Fruit fly (Drosophila melanogaster) whole organism, embryonic: ENCODE results near the gene CG18662.

Experiments used
- Bgb ChIP-seq: fragments of 200-800 bp; sonication (Bioruptor generic); IDR thresholded peaks from 2 replicates; pipeline ENCODE4 v1.3.6; 2022; ENCODE audit warnings: missing biosample characterization, missing genetic modification characterization; ENCODE audit not compliant: partially characterized antibody
- BtbVII ChIP-seq: fragments of 200-800 bp; sonication (Bioruptor generic); optimal IDR thresholded peaks from 3 replicates; lab custom pipeline; 2017; ENCODE audit warnings: missing biosample characterization, mild to moderate bottlenecking, missing genetic modification characterization
- CG11456 ChIP-seq: fragments of 200-800 bp; sonication (Bioruptor generic); IDR thresholded peaks from 3 replicates; pipeline ENCODE4 v1.3.6; 2022; ENCODE audit warnings: missing biosample characterization, missing genetic modification characterization
- CG11504 ChIP-seq: fragments of 200-800 bp; sonication (Bioruptor generic); optimal IDR thresholded peaks from 3 replicates; lab custom pipeline; 2019; ENCODE audit warnings: missing biosample characterization, mild to moderate bottlenecking, missing genetic modification characterization, moderate library complexity
- CG11723 ChIP-seq: fragments of 200-800 bp; sonication (Bioruptor generic); optimal IDR thresholded peaks from 2 replicates; lab custom pipeline; 2017; ENCODE audit warnings: missing biosample characterization, mild to moderate bottlenecking, missing genetic modification characterization
- CG13287 ChIP-seq: fragments of 200-800 bp; sonication (Bioruptor generic); IDR thresholded peaks from 2 replicates; pipeline ENCODE4 v1.3.6; 2022; ENCODE audit warnings: missing biosample characterization, missing genetic modification characterization; ENCODE audit not compliant: partially characterized antibody
- CG13775 ChIP-seq: fragments of 200-800 bp; sonication (Bioruptor generic); optimal IDR thresholded peaks from 3 replicates; lab custom pipeline; 2017; ENCODE audit warnings: missing biosample characterization, mild to moderate bottlenecking, missing genetic modification characterization
- CG15011 ChIP-seq: fragments of 200-800 bp; sonication (Bioruptor generic); optimal IDR thresholded peaks from 3 replicates; lab custom pipeline; 2018; ENCODE audit warnings: missing biosample characterization, mild to moderate bottlenecking, missing genetic modification characterization
- CG15479 ChIP-seq: fragments of 200-800 bp; sonication (Bioruptor generic); optimal IDR thresholded peaks from 3 replicates; lab custom pipeline; 2019; ENCODE audit warnings: missing biosample characterization, mild to moderate bottlenecking, missing genetic modification characterization, moderate library complexity
- CG17186 ChIP-seq: fragments of 200-800 bp; sonication (Bioruptor generic); optimal IDR thresholded peaks from 3 replicates; lab custom pipeline; 2017; ENCODE audit warnings: missing biosample characterization, missing genetic modification reagents, missing genetic modification characterization
- CG2712 ChIP-seq: fragments of 200-800 bp; optimal IDR thresholded peaks from 3 replicates; lab custom pipeline; 2019; ENCODE audit warnings: missing biosample characterization, mild to moderate bottlenecking, missing genetic modification characterization, moderate library complexity
- CG32772 ChIP-seq: fragments of 200-800 bp; sonication (Bioruptor generic); IDR thresholded peaks from 2 replicates; pipeline ENCODE4 v1.3.6; 2022; ENCODE audit warnings: missing biosample characterization, missing genetic modification characterization
- CG3838 ChIP-seq: fragments of 200-800 bp; sonication (Bioruptor generic); optimal IDR thresholded peaks from 3 replicates; lab custom pipeline; 2016; ENCODE audit warnings: missing biosample characterization, missing genetic modification characterization
- CG4730 ChIP-seq: fragments of 200-800 bp; sonication (Bioruptor generic); IDR thresholded peaks from 2 replicates; pipeline ENCODE4 v1.3.6; 2022; ENCODE audit warnings: missing biosample characterization, missing genetic modification characterization
- CG7372 ChIP-seq: fragments of 200-800 bp; sonication (Bioruptor generic); IDR thresholded peaks from 2 replicates; pipeline ENCODE4 v1.3.6; 2022; ENCODE audit warnings: missing biosample characterization, missing genetic modification characterization
- CG8290 ChIP-seq, 3 experiments: fragments of 200-800 bp; sonication (Bioruptor generic); optimal IDR thresholded peaks; 2 replicates each; lab custom pipeline; 2016 to 2019; ENCODE audit warnings: missing biosample characterization in 3 of 3, missing genetic modification characterization in 3 of 3, mild to moderate bottlenecking in 2 of 3, moderate library complexity in 1 of 3
- CG8944 ChIP-seq: fragments of 200-800 bp; sonication (Bioruptor generic); optimal IDR thresholded peaks from 3 replicates; lab custom pipeline; 2016; ENCODE audit warnings: missing biosample characterization, missing genetic modification characterization
- CHES-1-like ChIP-seq: fragments of 200-800 bp; sonication (Bioruptor generic); optimal IDR thresholded peaks from 2 replicates; lab custom pipeline; 2016; ENCODE audit warnings: missing biosample characterization, missing genetic modification characterization
- Chrac-16 ChIP-seq: fragments of 200-800 bp; sonication (Bioruptor generic); optimal IDR thresholded peaks from 3 replicates; lab custom pipeline; 2016; ENCODE audit warnings: missing biosample characterization, missing genetic modification characterization
- CrebB ChIP-seq: fragments of 200-800 bp; sonication (Bioruptor generic); optimal IDR thresholded peaks from 3 replicates; lab custom pipeline; 2018; ENCODE audit warnings: missing biosample characterization, mild to moderate bottlenecking, missing genetic modification characterization
- Elba2 ChIP-seq: fragments of 200-800 bp; sonication (Bioruptor generic); optimal IDR thresholded peaks from 3 replicates; lab custom pipeline; 2016; ENCODE audit warnings: missing biosample characterization, missing genetic modification characterization
- GATAe ChIP-seq: fragments of 200-800 bp; sonication (Bioruptor generic); conservative IDR thresholded peaks from 2 replicates; pipeline ENCODE4 v1.3.6; 2022; ENCODE audit warnings: missing biosample characterization, missing genetic modification characterization
- Hr78 ChIP-seq, 2 experiments: fragments of 200-800 bp in 1 of 2; fragments of >200 bp in 1 of 2; sonication (Bioruptor generic) in 1 of 2; optimal IDR thresholded peaks; 2 replicates each; lab custom pipeline; 2017 to 2019; ENCODE audit warnings: missing biosample characterization in 2 of 2, missing genetic modification characterization in 2 of 2, mild to moderate bottlenecking in 1 of 2, moderate library complexity in 1 of 2
- Hsf ChIP-seq: fragments of 200-800 bp; sonication (Bioruptor generic); optimal IDR thresholded peaks from 3 replicates; lab custom pipeline; 2016; ENCODE audit warnings: missing biosample characterization, missing genetic modification characterization
- Meics ChIP-seq: fragments of 200-800 bp; sonication (Bioruptor generic); optimal IDR thresholded peaks from 2 replicates; lab custom pipeline; 2017; ENCODE audit warnings: missing biosample characterization, mild to moderate bottlenecking, missing genetic modification characterization
- Sin3A ChIP-seq: fragments of >200 bp; optimal IDR thresholded peaks from 2 replicates; lab custom pipeline; 2018
- Taf1 ChIP-seq: fragments of 200-800 bp; sonication (Bioruptor generic); IDR thresholded peaks from 2 replicates; pipeline ENCODE4 v1.3.6; 2022; ENCODE audit warnings: missing biosample characterization, missing genetic modification characterization
- amos ChIP-seq: fragments of 200-800 bp; sonication (Bioruptor generic); IDR thresholded peaks from 2 replicates; pipeline ENCODE4 v1.3.6; 2022; ENCODE audit warnings: missing biosample characterization, missing genetic modification characterization; ENCODE audit not compliant: partially characterized antibody
- ase ChIP-seq: fragments of 200-800 bp; sonication (Bioruptor generic); IDR thresholded peaks from 3 replicates; pipeline ENCODE4 v1.3.6; 2022; ENCODE audit warnings: missing biosample characterization, missing genetic modification characterization
- ato ChIP-seq: fragments of 200-800 bp; sonication (Bioruptor generic); IDR thresholded peaks from 2 replicates; pipeline ENCODE4 v1.3.6; 2022; ENCODE audit warnings: missing biosample characterization, missing genetic modification characterization; ENCODE audit not compliant: partially characterized antibody
- bowl ChIP-seq: fragments of 200-800 bp; sonication (Bioruptor generic); IDR thresholded peaks from 2 replicates; pipeline ENCODE4 v1.3.6; 2022; ENCODE audit warnings: missing biosample characterization, missing genetic modification characterization
- dpn ChIP-seq, 2 experiments: fragments of 200-800 bp; sonication (Bioruptor generic); optimal IDR thresholded peaks; 3 replicates each; lab custom pipeline; 2016; ENCODE audit warnings: missing biosample characterization in 2 of 2, missing genetic modification characterization in 2 of 2
- dysf ChIP-seq: fragments of 200-800 bp; sonication (Bioruptor generic); IDR thresholded peaks from 3 replicates; pipeline ENCODE4 v1.3.6; 2022; ENCODE audit warnings: missing biosample characterization, missing genetic modification characterization
- eve ChIP-seq, 2 experiments: fragments of >200 bp; optimal IDR thresholded peaks; 2 replicates each; lab custom pipeline; 2017; ENCODE audit warnings: missing biosample characterization in 2 of 2, missing genetic modification characterization in 2 of 2
- exex ChIP-seq: fragments of 200-800 bp; sonication (Bioruptor generic); optimal IDR thresholded peaks from 4 replicates; lab custom pipeline; 2018; ENCODE audit warnings: missing biosample characterization, mild to moderate bottlenecking, missing genetic modification characterization, moderate library complexity
- fu2 ChIP-seq: fragments of 200-800 bp; sonication (Bioruptor generic); optimal IDR thresholded peaks from 2 replicates; lab custom pipeline; 2016; ENCODE audit warnings: missing biosample characterization, missing genetic modification characterization
- grau ChIP-seq: fragments of 200-800 bp; optimal IDR thresholded peaks from 3 replicates; lab custom pipeline; 2019; ENCODE audit warnings: missing biosample characterization, mild to moderate bottlenecking, missing genetic modification characterization, moderate library complexity
- grn ChIP-seq: fragments of 200-800 bp; sonication (Bioruptor generic); optimal IDR thresholded peaks from 3 replicates; lab custom pipeline; 2017; ENCODE audit warnings: missing biosample characterization, missing genetic modification characterization
- hbn ChIP-seq: fragments of 200-800 bp; sonication (Bioruptor generic); IDR thresholded peaks from 2 replicates; pipeline ENCODE4 v1.3.6; 2022; ENCODE audit warnings: missing biosample characterization, missing genetic modification characterization; ENCODE audit not compliant: partially characterized antibody
- hkb ChIP-seq, 2 experiments: fragments of 200-800 bp in 1 of 2; fragments of >200 bp in 1 of 2; sonication (Bioruptor generic) in 1 of 2; IDR thresholded peaks in 1 of 2; optimal IDR thresholded peaks in 1 of 2; 2 replicates each; pipeline versions ENCODE4 v1.3.6 to Lab custom; 2017 to 2022; ENCODE audit warnings: missing biosample characterization in 1 of 2, missing genetic modification characterization in 1 of 2
- insv ChIP-seq, 2 experiments: fragments of 200-800 bp; sonication (Bioruptor generic); optimal IDR thresholded peaks; 3 replicates each; lab custom pipeline; 2016 to 2018; ENCODE audit warnings: missing biosample characterization in 2 of 2, missing genetic modification characterization in 2 of 2
- inv ChIP-seq: fragments of 200-800 bp; sonication (Bioruptor generic); IDR thresholded peaks from 2 replicates; pipeline ENCODE4 v1.3.6; 2022; ENCODE audit warnings: missing biosample characterization, missing genetic modification characterization; ENCODE audit not compliant: partially characterized antibody
- nerfin-2 ChIP-seq: fragments of 200-800 bp; sonication (Bioruptor generic); IDR thresholded peaks from 2 replicates; pipeline ENCODE4 v1.3.6; 2022; ENCODE audit warnings: missing biosample characterization, missing genetic modification characterization; ENCODE audit not compliant: partially characterized antibody
- odd ChIP-seq: fragments of 200-800 bp; sonication (Bioruptor generic); optimal IDR thresholded peaks from 2 replicates; lab custom pipeline; 2017; ENCODE audit warnings: missing biosample characterization, mild to moderate bottlenecking, missing genetic modification characterization
- peb ChIP-seq: fragments of 200-800 bp; sonication (Bioruptor generic); IDR thresholded peaks from 2 replicates; pipeline ENCODE4 v1.3.6; 2022; ENCODE audit warnings: missing biosample characterization, missing genetic modification characterization
- salm ChIP-seq: fragments of 200-800 bp; sonication (Bioruptor generic); optimal IDR thresholded peaks from 2 replicates; lab custom pipeline; 2018; ENCODE audit warnings: missing biosample characterization, mild to moderate bottlenecking, missing genetic modification characterization
- tgo ChIP-seq: fragments of 200-800 bp; sonication (Bioruptor generic); IDR thresholded peaks from 3 replicates; pipeline ENCODE4 v1.3.6; 2022; ENCODE audit warnings: missing biosample characterization, missing genetic modification characterization
- toy ChIP-seq: fragments of 200-800 bp; sonication (Bioruptor generic); IDR thresholded peaks from 2 replicates; pipeline ENCODE4 v1.3.6; 2022; ENCODE audit warnings: missing biosample characterization, missing genetic modification characterization
- tup ChIP-seq: fragments of 200-800 bp; sonication (Bioruptor generic); optimal IDR thresholded peaks from 2 replicates; lab custom pipeline; 2016; ENCODE audit warnings: missing biosample characterization, mild to moderate bottlenecking, missing genetic modification characterization, moderate library complexity
- unc-4 ChIP-seq: fragments of 200-800 bp; sonication (Bioruptor generic); IDR thresholded peaks from 2 replicates; pipeline ENCODE4 v1.3.6; 2022; ENCODE audit warnings: missing biosample characterization, missing genetic modification characterization; ENCODE audit not compliant: partially characterized antibody

The CG18662 gene

DNA sequence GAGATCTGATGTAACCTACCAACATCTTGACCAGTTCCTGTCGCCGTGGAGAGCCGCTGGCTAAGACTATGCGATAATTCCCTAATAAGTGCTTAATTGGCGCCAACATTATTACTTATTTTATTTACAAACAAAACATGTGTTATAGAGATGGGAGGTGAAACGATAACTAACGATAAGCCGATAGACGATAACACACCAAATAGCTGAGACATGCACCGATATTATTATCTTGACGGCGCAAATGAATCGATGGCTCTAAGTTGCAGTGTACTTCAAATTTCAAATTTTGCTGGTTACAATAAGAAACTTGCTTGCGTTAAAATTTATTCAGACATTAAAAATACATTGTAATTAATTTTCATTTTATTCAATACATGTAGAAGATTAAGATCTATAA is 37.3 kb upstream of the CG18662 start, which contains the start of gene CG9515 (continued):
- TF ChIP-seq hkb (optimal IDR thresholded peaks at IDR 0.05; lab: Kevin White, UChicago): no peak
- no peak for TF ChIP-seq hkb (GFP tag; IDR thresholded peaks at IDR 0.05; lab: Robert Waterston, UW)
- TF ChIP-seq CG7372: no peak
- TF ChIP-seq odd (GFP tag; lab: Kevin White, UChicago): no peak
- no peak for TF ChIP-seq tgo
- TF ChIP-seq Elba2 (GFP tag; lab: Kevin White, UChicago): peak; percentile 83
- no peak for TF ChIP-seq Taf1 (GFP tag; lab: Robert Waterston, UW)
- no peak for TF ChIP-seq CG32772 (GFP tag; lab: Robert Waterston, UW)
- no peak for TF ChIP-seq Sin3A (lab: Kevin White, UChicago)
- peak; percentile 39 for TF ChIP-seq grn (GFP tag; lab: Kevin White, UChicago)
- TF ChIP-seq Hsf (GFP tag; lab: Kevin White, UChicago): no peak
- peak; percentile 95 for TF ChIP-seq Bgb
- peak; percentile 71 for TF ChIP-seq unc-4 (GFP tag; lab: Robert Waterston, UW)
- no peak for TF ChIP-seq salm (tag; lab: Kevin White, UChicago)
- peak; percentile 78 for TF ChIP-seq CG17186 (GFP tag; lab: Kevin White, UChicago)
- no peak for TF ChIP-seq fu2 (GFP tag; lab: Kevin White, UChicago)
- TF ChIP-seq ato: peak; percentile 83
- TF ChIP-seq CG13287 (GFP tag; lab: Robert Waterston, UW): peak; percentile 92
- no peak for TF ChIP-seq CG4730 (GFP tag; lab: Robert Waterston, UW)
- no peak for TF ChIP-seq bowl (GFP tag; lab: Robert Waterston, UW)
- TF ChIP-seq dpn (GFP tag; optimal IDR thresholded peaks at IDR 0.05; lab: Kevin White, UChicago): no peak
- no peak for TF ChIP-seq peb (GFP tag; lab: Robert Waterston, UW)
- TF ChIP-seq CrebB (tag; lab: Kevin White, UChicago): no peak
- no peak for TF ChIP-seq CG8290 (GFP tag; optimal IDR thresholded peaks at IDR 0.05; lab: Kevin White, UChicago)
- peak in 1 of 2 experiments; percentile 52 for TF ChIP-seq CG8290 (tag; optimal IDR thresholded peaks at IDR 0.05; lab: Kevin White, UChicago)
- peak; percentile 74 for TF ChIP-seq hbn (GFP tag; lab: Robert Waterston, UW)
- peak; percentile 65; the same call in 1 of the 2 replicates for TF ChIP-seq amos (GFP tag; lab: Robert Waterston, UW)
- no peak for TF ChIP-seq CG13775 (GFP tag; lab: Kevin White, UChicago)
- no peak for TF ChIP-seq Hr78 (GFP tag; optimal IDR thresholded peaks at IDR 0.05; lab: Kevin White, UChicago)
- TF ChIP-seq CHES-1-like (GFP tag; lab: Kevin White, UChicago): no peak
- peak in 1 of 2 experiments; percentile 17 for TF ChIP-seq eve (GFP tag; optimal IDR thresholded peaks at IDR 0.05; lab: Kevin White, UChicago)
- no peak for TF ChIP-seq BtbVII
- TF ChIP-seq exex (tag; lab: Kevin White, UChicago): peak; percentile 47
- TF ChIP-seq CG3838 (GFP tag; lab: Kevin White, UChicago): no peak
- TF ChIP-seq CG15011 (GFP tag; lab: Kevin White, UChicago): no peak
- TF ChIP-seq Meics (GFP tag; lab: Kevin White, UChicago): no peak
- no peak for TF ChIP-seq CG11723
- TF ChIP-seq ase (GFP tag; lab: Robert Waterston, UW): no peak
- TF ChIP-seq CG15479 (GFP tag; lab: Kevin White, UChicago): no peak
- TF ChIP-seq toy (GFP tag; lab: Robert Waterston, UW): no peak
- peak; percentile 26 for TF ChIP-seq CG2712 (tag; lab: Kevin White, UChicago)
- no peak for TF ChIP-seq CG8944 (GFP tag; lab: Kevin White, UChicago)
- no peak for TF ChIP-seq GATAe (GFP tag; lab: Robert Waterston, UW)
- peak; percentile 21 for TF ChIP-seq grau
- TF ChIP-seq CG11504 (tag; lab: Kevin White, UChicago): no peak
- no peak for TF ChIP-seq dysf (GFP tag; lab: Robert Waterston, UW)
- TF ChIP-seq Chrac-16 (GFP tag; lab: Kevin White, UChicago): no peak
- peak; percentile 70 for TF ChIP-seq inv (GFP tag; lab: Robert Waterston, UW)
- TF ChIP-seq insv (GFP tag; optimal IDR thresholded peaks at IDR 0.05; lab: Kevin White, UChicago): peak in 1 of 2 experiments; percentile 21
- no peak for TF ChIP-seq tup (GFP tag; lab: Kevin White, UChicago)
- peak; percentile 87 for TF ChIP-seq nerfin-2 (GFP tag; lab: Robert Waterston, UW)
- TF ChIP-seq CG11456 (GFP tag; lab: Robert Waterston, UW): no peak
